Worm (Caenorhabditis elegans) whole organism, L3 larva: ENCODE measurements around the gene acr-9.

Source experiments
- R02D3.7 ChIP-seq: fragments of 150-350 bp; optimal IDR thresholded peaks from 2 replicates; lab custom pipeline; 2014; ENCODE audit warnings: missing biosample characterization, missing genetic modification characterization
- ZK546.5 ChIP-seq: sonication (generic microtip); optimal IDR thresholded peaks from 2 replicates; lab custom pipeline; 2017; ENCODE audit warnings: missing biosample characterization, missing genetic modification characterization
- ama-1 ChIP-seq: fragments of 150-350 bp; optimal IDR thresholded peaks from 2 replicates; lab custom pipeline; 2018
- ceh-16 ChIP-seq: sonication (generic microtip); optimal IDR thresholded peaks from 2 replicates; lab custom pipeline; 2017; ENCODE audit warnings: missing biosample characterization, missing genetic modification characterization
- ceh-28 ChIP-seq: fragments of 150-350 bp; optimal IDR thresholded peaks from 2 replicates; lab custom pipeline; 2014; ENCODE audit warnings: missing biosample characterization, missing genetic modification reagents, missing genetic modification characterization
- ceh-82 ChIP-seq: fragments of 150-350 bp; optimal IDR thresholded peaks from 2 replicates; lab custom pipeline; 2014; ENCODE audit warnings: missing biosample characterization, missing genetic modification characterization
- ceh-9 ChIP-seq: sonication (generic microtip); optimal IDR thresholded peaks from 2 replicates; lab custom pipeline; 2018; ENCODE audit warnings: missing biosample characterization, missing genetic modification characterization
- daf-12 ChIP-seq: fragments of 150-350 bp; optimal IDR thresholded peaks from 2 replicates; lab custom pipeline; 2014; ENCODE audit warnings: missing biosample characterization, missing genetic modification reagents, missing genetic modification characterization
- egl-5 ChIP-seq: fragments of 150-350 bp; optimal IDR thresholded peaks from 2 replicates; lab custom pipeline; 2017; ENCODE audit warnings: missing biosample characterization, missing genetic modification reagents, missing genetic modification characterization, inconsistent platforms
- elt-1 ChIP-seq: fragments of 150-350 bp; optimal IDR thresholded peaks from 2 replicates; lab custom pipeline; 2014; ENCODE audit warnings: missing biosample characterization, missing genetic modification characterization
- elt-2 ChIP-seq: sonication (generic microtip); optimal IDR thresholded peaks from 2 replicates; lab custom pipeline; 2016; ENCODE audit warnings: missing genetic modification reagents, mild to moderate bottlenecking, missing genetic modification characterization, missing compliant biosample characterization
- elt-3 ChIP-seq, 3 experiments: fragments of 150-350 bp in 1 of 3; sonication (generic microtip) in 2 of 3; optimal IDR thresholded peaks; 2 replicates in 2 of 3; 4 replicates in 1 of 3; lab custom pipeline; 2014 to 2017; ENCODE audit warnings: missing biosample characterization in 3 of 3, missing genetic modification characterization in 3 of 3
- eor-1 ChIP-seq, 2 experiments: fragments of 150-350 bp; optimal IDR thresholded peaks; 2 replicates each; lab custom pipeline; 2014 to 2018; ENCODE audit warnings: missing biosample characterization in 2 of 2, missing genetic modification characterization in 2 of 2
- fkh-10 ChIP-seq: sonication (generic microtip); optimal IDR thresholded peaks from 2 replicates; lab custom pipeline; 2017; ENCODE audit warnings: missing biosample characterization, missing genetic modification reagents, missing genetic modification characterization
- fos-1 ChIP-seq: fragments of 150-350 bp; optimal IDR thresholded peaks from 2 replicates; lab custom pipeline; 2014; ENCODE audit warnings: missing biosample characterization, missing genetic modification characterization
- hmg-11 ChIP-seq: sonication (generic microtip); optimal IDR thresholded peaks from 2 replicates; lab custom pipeline; 2016; ENCODE audit warnings: missing genetic modification characterization, missing compliant biosample characterization
- jun-1 ChIP-seq: fragments of 150-350 bp; optimal IDR thresholded peaks from 2 replicates; lab custom pipeline; 2014; ENCODE audit warnings: missing biosample characterization, missing genetic modification reagents, missing genetic modification characterization
- lin-39 ChIP-seq: fragments of 150-350 bp; optimal IDR thresholded peaks from 2 replicates; lab custom pipeline; 2018; ENCODE audit warnings: missing biosample characterization, missing genetic modification reagents, missing genetic modification characterization
- lsy-12 ChIP-seq: sonication (generic microtip); optimal IDR thresholded peaks from 2 replicates; lab custom pipeline; 2016; ENCODE audit warnings: mild to moderate bottlenecking, missing genetic modification characterization, missing compliant biosample characterization
- mdl-1 ChIP-seq: fragments of 150-350 bp; optimal IDR thresholded peaks from 2 replicates; lab custom pipeline; 2014; ENCODE audit warnings: missing biosample characterization, missing genetic modification characterization
- mml-1 ChIP-seq: fragments of 150-350 bp; sonication (generic microtip); optimal IDR thresholded peaks from 3 replicates; lab custom pipeline; 2014; ENCODE audit warnings: missing biosample characterization, missing genetic modification characterization
- nfya-1 ChIP-seq: sonication (generic microtip); optimal IDR thresholded peaks from 2 replicates; lab custom pipeline; 2017; ENCODE audit warnings: missing genetic modification characterization, mild to moderate bottlenecking, missing compliant biosample characterization, antibody characterized with exemption, moderate library complexity; ENCODE audit not compliant: insufficient read depth
- nhr-11 ChIP-seq: fragments of 150-350 bp; optimal IDR thresholded peaks from 2 replicates; lab custom pipeline; 2014; ENCODE audit warnings: missing biosample characterization, missing genetic modification characterization
- nhr-12 ChIP-seq: fragments of 150-350 bp; optimal IDR thresholded peaks from 2 replicates; lab custom pipeline; 2014; ENCODE audit warnings: missing biosample characterization, missing genetic modification characterization
- nhr-23 ChIP-seq: fragments of 150-350 bp; optimal IDR thresholded peaks from 2 replicates; lab custom pipeline; 2014; ENCODE audit warnings: missing biosample characterization, missing genetic modification reagents, missing genetic modification characterization
- nhr-25 ChIP-seq: sonication (generic microtip); optimal IDR thresholded peaks from 2 replicates; lab custom pipeline; 2017; ENCODE audit warnings: missing biosample characterization, missing genetic modification characterization
- nhr-28 ChIP-seq: fragments of 150-350 bp; optimal IDR thresholded peaks from 2 replicates; lab custom pipeline; 2014; ENCODE audit warnings: missing biosample characterization, missing genetic modification characterization
- nhr-43 ChIP-seq: sonication (generic microtip); optimal IDR thresholded peaks from 2 replicates; lab custom pipeline; 2016; ENCODE audit warnings: mild to moderate bottlenecking, missing genetic modification characterization, missing compliant biosample characterization; ENCODE audit not compliant: poor library complexity, severe bottlenecking
- nhr-67 ChIP-seq: fragments of 150-350 bp; optimal IDR thresholded peaks from 2 replicates; lab custom pipeline; 2014; ENCODE audit warnings: missing biosample characterization, missing genetic modification characterization
- nhr-77 ChIP-seq: fragments of 150-350 bp; optimal IDR thresholded peaks from 2 replicates; lab custom pipeline; 2014; ENCODE audit warnings: missing biosample characterization, missing genetic modification characterization
- pha-4 ChIP-seq: fragments of 150-350 bp; optimal IDR thresholded peaks from 2 replicates; lab custom pipeline; 2014; ENCODE audit warnings: missing biosample characterization, missing genetic modification reagents, missing genetic modification characterization
- pqm-1 ChIP-seq: fragments of 150-350 bp; optimal IDR thresholded peaks from 2 replicates; lab custom pipeline; 2017; ENCODE audit warnings: missing biosample characterization, missing genetic modification characterization, inconsistent platforms
- sea-2 ChIP-seq: fragments of 150-350 bp; sonication (generic microtip); optimal IDR thresholded peaks from 4 replicates; lab custom pipeline; 2014; ENCODE audit warnings: missing biosample characterization, missing genetic modification reagents, missing genetic modification characterization
- skn-1 ChIP-seq: fragments of 150-350 bp; optimal IDR thresholded peaks from 2 replicates; lab custom pipeline; 2014; ENCODE audit warnings: missing biosample characterization, missing genetic modification characterization
- snpc-4 ChIP-seq: fragments of 150-350 bp; optimal IDR thresholded peaks from 2 replicates; lab custom pipeline; 2014; ENCODE audit warnings: missing biosample characterization, missing genetic modification characterization
- tbx-2 ChIP-seq: sonication (generic microtip); optimal IDR thresholded peaks from 2 replicates; lab custom pipeline; 2016; ENCODE audit warnings: mild to moderate bottlenecking, missing genetic modification characterization, missing compliant biosample characterization
- unc-39 ChIP-seq: sonication (generic microtip); optimal IDR thresholded peaks from 4 replicates; lab custom pipeline; 2017; ENCODE audit warnings: missing biosample characterization, missing genetic modification characterization
- unc-62 ChIP-seq: fragments of 150-350 bp; sonication (generic microtip); optimal IDR thresholded peaks from 4 replicates; lab custom pipeline; 2014; ENCODE audit warnings: missing biosample characterization, missing genetic modification reagents, missing genetic modification characterization
- zag-1 ChIP-seq: fragments of 150-350 bp; optimal IDR thresholded peaks from 2 replicates; lab custom pipeline; 2014; ENCODE audit warnings: missing biosample characterization, missing genetic modification characterization
- ztf-11 ChIP-seq: fragments of 150-350 bp; optimal IDR thresholded peaks from 2 replicates; lab custom pipeline; 2014; ENCODE audit warnings: missing biosample characterization, missing genetic modification characterization
- ztf-4 ChIP-seq: fragments of 150-350 bp; optimal IDR thresholded peaks from 2 replicates; lab custom pipeline; 2014; ENCODE audit warnings: missing biosample characterization, missing genetic modification characterization

acr-9 gene

DNA sequence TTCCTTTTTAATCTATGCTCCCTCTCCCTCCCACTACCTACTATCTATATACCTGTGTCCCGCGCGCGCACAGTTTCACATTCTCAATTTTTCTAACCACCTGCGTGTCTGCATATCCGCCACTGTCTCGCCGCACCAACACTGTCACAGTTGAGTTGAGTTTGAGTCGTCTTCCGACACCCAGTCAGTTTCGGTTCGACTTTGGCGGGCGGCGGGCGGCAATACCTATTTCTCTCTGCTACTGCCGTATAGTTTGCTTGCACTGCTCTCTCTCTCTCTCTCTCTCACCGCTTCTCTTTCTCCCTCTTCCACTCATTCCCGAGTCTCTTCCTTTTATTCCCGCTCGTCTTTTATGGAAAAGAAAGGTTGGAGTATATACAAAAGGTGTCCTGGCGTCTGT lies 28.7 kb upstream of the acr-9 start:
- peak; percentile 40 for TF ChIP-seq elt-2
- peak; percentile 37 for TF ChIP-seq pha-4 (tag; lab: Kevin White, UChicago)
- TF ChIP-seq jun-1 (tag; lab: Kevin White, UChicago) = peak; percentile 13
- TF ChIP-seq ztf-4 (tag; lab: Kevin White, UChicago) = no peak
- TF ChIP-seq nhr-25 = peak; percentile 7
- TF ChIP-seq nhr-23 = peak; percentile 51
- TF ChIP-seq ceh-9 (tag; lab: Kevin White, UChicago) = no peak

DNA sequence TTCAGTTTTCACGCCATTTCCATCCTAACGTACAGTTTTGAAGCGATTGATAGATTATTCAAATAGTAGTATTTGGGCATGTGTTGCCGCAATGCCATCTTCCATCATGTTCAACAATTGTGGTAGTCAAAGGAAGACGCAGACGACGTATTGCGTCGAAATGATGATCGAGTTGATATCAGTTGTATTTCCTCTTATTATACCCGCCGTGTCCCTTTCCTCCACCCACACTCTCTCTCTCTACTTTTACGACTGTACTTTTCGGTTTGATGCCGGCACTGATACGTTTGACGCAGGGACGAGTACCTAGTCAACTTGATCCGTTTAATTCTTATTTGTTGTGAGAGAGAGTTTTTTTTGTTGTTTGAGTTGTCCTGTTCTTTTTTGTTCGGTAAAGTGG lies 25.9 kb upstream of the acr-9 start:
- TF ChIP-seq pqm-1 (tag; lab: Kevin White, UChicago) (peak; percentile 56), ceh-28 (tag; lab: Kevin White, UChicago) (no peak), pha-4 (tag; lab: Kevin White, UChicago) (peak; percentile 24), snpc-4 (tag; lab: Kevin White, UChicago) (peak; percentile 1), elt-2 (peak; percentile 73)

DNA sequence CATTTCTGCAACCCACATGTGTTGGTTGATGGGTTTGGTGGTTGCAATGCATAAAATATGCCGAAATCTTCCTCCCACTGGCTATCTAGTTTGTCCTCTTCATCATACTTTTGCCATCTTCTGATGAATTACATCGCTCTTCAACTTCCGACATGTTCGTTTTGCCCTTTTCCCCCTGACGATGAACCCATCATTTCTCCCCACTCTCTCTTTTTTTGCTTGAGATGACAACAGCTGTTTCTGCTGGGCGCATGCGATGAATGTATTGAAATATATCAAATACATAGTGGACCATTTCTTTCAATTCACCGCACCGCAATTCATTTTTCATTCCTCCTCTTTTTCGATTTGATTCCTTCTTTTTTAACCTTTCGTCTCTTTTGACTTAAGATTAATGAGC lies 24.3 kb upstream of the acr-9 start:
- TF ChIP-seq daf-12 (tag; lab: Kevin White, UChicago) = no peak
- TF ChIP-seq lin-39 (tag; lab: Kevin White, UChicago) = peak; percentile 44
- no peak for TF ChIP-seq ceh-82 (tag; lab: Kevin White, UChicago)
- no peak for TF ChIP-seq nhr-11 (tag; lab: Kevin White, UChicago)

DNA sequence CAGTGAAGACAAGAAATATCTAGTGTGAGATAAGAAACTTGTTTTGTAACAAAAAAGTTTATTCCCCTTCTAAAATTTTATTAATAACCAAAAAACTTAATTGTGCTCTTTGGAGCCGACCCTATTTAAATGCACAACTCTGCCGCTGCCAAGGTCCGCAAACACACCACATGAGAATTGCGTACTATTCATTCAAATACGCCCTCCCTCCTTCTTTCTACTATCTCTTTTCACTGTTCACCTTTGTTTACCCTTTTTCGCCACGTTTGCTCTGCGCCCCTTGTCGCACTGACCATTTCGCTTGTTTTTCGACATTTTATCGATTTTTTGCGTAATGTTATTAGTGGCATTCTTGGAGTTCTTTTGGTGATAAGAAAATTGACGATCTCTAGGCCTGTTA lies 22.9 kb upstream of the acr-9 start:
- TF ChIP-seq ztf-4 (tag; lab: Kevin White, UChicago) (no peak), ama-1 (lab: Kevin White, UChicago) (no peak), eor-1 (tag; optimal IDR thresholded peaks at IDR 0.05; lab: Kevin White, UChicago) (no peak), pqm-1 (tag; lab: Kevin White, UChicago) (peak; percentile 43), nfya-1 (tag; lab: Kevin White, UChicago) (peak; percentile 41), elt-2 (peak; percentile 71), mdl-1 (tag; lab: Kevin White, UChicago) (no peak), nhr-67 (tag; lab: Kevin White, UChicago) (no peak), ceh-28 (tag; lab: Kevin White, UChicago) (peak; percentile 54), nhr-25 (no peak), elt-1 (no peak), mml-1 (tag; lab: Kevin White, UChicago) (no peak), nhr-23 (no peak), nhr-28 (tag; lab: Kevin White, UChicago) (no peak), zag-1 (tag; lab: Kevin White, UChicago) (no peak), pha-4 (tag; lab: Kevin White, UChicago) (peak; percentile 96), snpc-4 (tag; lab: Kevin White, UChicago) (no peak), unc-62 (GFP tag; lab: Kevin White, UChicago) (no peak), daf-12 (tag; lab: Kevin White, UChicago) (no peak), nhr-43 (tag; lab: Kevin White, UChicago) (no peak), egl-5 (tag; lab: Kevin White, UChicago) (no peak), lin-39 (tag; lab: Kevin White, UChicago) (no peak), tbx-2 (tag; lab: Kevin White, UChicago) (no peak), nhr-12 (no peak), ceh-16 (tag; lab: Kevin White, UChicago) (no peak), elt-3 (tag; optimal IDR thresholded peaks at IDR 0.05; lab: Kevin White, UChicago) (no peak), fos-1 (tag; lab: Kevin White, UChicago) (no peak), ZK546.5 (tag; lab: Kevin White, UChicago) (no peak), ceh-82 (tag; lab: Kevin White, UChicago) (no peak), fkh-10 (GFP tag; lab: Kevin White, UChicago) (no peak), hmg-11 (peak; percentile 4), lsy-12 (tag; lab: Kevin White, UChicago) (no peak), jun-1 (tag; lab: Kevin White, UChicago) (peak; percentile 12), sea-2 (GFP tag; lab: Kevin White, UChicago) (no peak), nhr-11 (tag; lab: Kevin White, UChicago) (no peak), unc-39 (tag; lab: Kevin White, UChicago) (no peak), ztf-11 (tag; lab: Kevin White, UChicago) (no peak), nhr-77 (tag; lab: Kevin White, UChicago) (no peak), skn-1 (tag; lab: Kevin White, UChicago) (no peak), R02D3.7 (no peak)
- TF ChIP-seq, all 47 proteins: peak for 7
